Worm (Caenorhabditis elegans): ENCODE data around the gene clec-41.
"Not testable (repeated sequence)": the region's sequence is repeated elsewhere in the genome, so short reads cannot be mapped to it uniquely, and the experiment has no call there.

clec-41 gene

DNA sequence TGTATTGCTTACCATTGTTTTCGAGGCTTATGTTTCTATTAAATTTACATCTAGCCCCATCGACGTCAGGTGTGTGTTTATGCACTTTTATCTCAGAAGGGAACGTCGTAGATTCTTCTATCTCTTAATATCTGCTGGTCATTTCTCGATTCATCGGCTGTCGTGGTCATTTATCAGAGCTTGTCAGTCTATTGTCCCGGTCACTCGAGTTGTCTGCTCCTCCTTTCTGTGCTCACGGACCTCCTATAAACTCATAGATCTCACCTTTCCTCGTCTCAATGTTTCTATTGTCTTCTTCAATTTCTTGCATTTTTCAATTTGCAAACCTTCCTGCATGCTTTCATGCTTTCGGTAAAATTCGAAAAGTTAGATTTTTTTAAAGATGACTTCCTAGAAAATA lies 16.3 kb upstream of the clec-41 start:
- TF ChIP-seq him-1 (tag; optimal IDR thresholded peaks at IDR 0.05) (no peak), dao-5 (tag; optimal IDR thresholded peaks at IDR 0.05) (no peak), W03F9.2 (tag; optimal IDR thresholded peaks at IDR 0.05) (no peak)

DNA sequence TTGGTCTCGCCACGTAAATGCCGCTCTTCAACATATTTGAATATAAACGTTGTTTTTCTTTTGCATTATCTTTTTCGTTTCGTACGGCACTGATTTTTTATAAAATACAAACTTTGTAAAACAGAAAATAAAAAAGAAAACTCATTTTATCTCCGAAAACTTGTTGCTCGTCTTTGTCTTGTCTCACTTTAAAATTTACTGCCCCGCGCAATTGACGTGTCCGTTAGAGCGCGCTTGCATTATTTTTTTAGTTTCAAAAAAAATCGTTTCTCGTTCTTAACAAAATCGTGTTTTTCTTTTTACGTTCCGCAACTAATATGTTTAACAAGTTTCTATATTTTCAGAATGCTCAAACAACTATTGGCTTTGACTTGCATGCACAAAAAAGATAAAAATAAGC lies 14.7 kb upstream of the clec-41 start, which contains the start of gene noca-1:
noca-1 (plus strand) TSS at position 345 of the 400 bp plus-strand sequence.
- TF ChIP-seq dao-5 (tag; optimal IDR thresholded peaks at IDR 0.05) (no peak), W03F9.2 (tag; optimal IDR thresholded peaks at IDR 0.05) (no peak), him-1 (tag; optimal IDR thresholded peaks at IDR 0.05) (no peak)

DNA sequence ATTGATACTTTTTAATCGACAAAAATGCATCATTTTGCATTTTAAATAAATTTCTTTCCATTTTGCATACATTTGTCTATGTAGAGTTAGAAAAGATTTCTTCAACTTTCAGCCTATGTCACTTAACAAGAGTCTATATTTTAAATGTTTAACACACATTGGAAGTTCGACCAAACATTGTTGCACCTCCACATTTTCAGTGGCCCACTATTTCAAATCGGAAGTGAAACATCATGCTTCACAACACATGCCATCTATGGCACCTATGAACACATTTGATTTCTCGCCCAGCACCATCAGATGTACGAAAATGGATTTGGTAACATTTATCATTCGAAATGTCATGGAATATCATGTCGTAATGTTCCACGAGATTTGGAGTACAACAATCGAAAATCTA lies 780 bp upstream of the clec-41 start, which contains the start of gene dhc-3:
dhc-3 (plus strand) TSS at position 301 of the 400 bp plus-strand sequence.
- TF ChIP-seq W03F9.2 (tag; optimal IDR thresholded peaks at IDR 0.05), result no peak
- TF ChIP-seq dao-5 (tag; optimal IDR thresholded peaks at IDR 0.05), result no peak
- no peak for TF ChIP-seq him-1 (tag; optimal IDR thresholded peaks at IDR 0.05)

DNA sequence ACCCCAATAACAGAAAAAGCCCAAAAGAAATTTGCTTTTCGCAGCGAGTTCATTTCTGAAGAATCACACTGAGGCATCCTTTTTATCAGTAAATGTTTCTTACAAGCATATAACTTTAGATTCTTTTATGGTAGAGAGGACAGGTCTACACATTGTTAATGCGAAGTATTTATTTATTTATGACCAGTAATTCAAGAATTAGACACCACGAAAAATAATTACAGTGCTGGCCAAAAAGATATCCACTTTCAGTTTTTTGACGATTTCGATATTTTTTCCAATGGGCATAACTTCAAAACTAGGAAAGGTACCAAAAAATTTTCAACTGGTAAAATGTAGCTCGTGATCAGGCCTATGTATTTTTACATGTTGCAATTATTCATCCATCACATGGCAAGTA lies 3.1 kb downstream of the clec-41 start, which contains the start of gene clec-225:
clec-225 (minus strand) TSS at position 101 of the 400 bp plus-strand sequence.
- TF ChIP-seq W03F9.2, dao-5, him-1 (tag; optimal IDR thresholded peaks at IDR 0.05): not testable (repeated sequence)

DNA sequence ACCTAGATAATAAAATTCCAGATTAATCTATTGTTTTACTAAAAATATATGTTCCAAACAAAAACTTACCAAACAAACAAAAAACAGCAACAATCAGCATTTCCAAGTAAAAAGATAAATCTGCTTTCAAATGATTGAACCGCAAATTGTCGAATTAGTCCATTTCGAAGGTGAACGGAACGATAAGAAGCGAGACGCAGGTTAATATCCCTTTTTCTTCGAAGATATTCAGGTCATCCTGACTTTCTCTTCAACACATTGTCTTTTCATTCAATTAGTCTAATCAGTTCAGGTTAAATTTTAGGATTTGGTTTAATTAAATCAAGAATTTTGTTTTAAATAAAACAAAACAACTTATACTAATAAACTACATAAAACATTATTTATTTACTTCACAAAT lies 4.5 kb downstream of the clec-41 start, which contains the start of gene B0365.9:
B0365.9 (minus strand) TSS at position 186 of the 400 bp plus-strand sequence.
- no peak for TF ChIP-seq dao-5 (tag; optimal IDR thresholded peaks at IDR 0.05)

DNA sequence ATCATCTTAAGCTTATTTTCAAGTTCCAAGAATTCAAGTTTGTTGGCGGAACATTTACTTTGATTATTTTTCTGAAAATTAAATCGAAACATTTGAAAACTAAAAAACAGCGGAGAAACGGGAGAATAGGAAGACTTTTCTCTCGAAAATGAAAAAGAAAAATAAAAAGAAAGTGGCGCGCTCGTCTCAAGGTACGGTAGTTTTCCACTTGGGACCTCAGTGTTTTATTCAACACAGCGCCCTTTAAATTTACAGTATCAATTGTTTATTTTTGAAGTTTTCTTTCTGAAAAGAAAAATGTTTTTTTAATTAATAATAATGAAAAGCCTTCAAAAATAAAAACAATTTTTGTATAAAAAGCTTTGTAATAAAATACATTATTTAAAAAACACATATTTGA lies 6.4 kb downstream of the clec-41 start:
- TF ChIP-seq him-1 (tag; optimal IDR thresholded peaks at IDR 0.05), result no peak
- peak; percentile 56 for TF ChIP-seq W03F9.2 (tag; optimal IDR thresholded peaks at IDR 0.05)
- TF ChIP-seq dao-5 (tag; optimal IDR thresholded peaks at IDR 0.05), result no peak

DNA sequence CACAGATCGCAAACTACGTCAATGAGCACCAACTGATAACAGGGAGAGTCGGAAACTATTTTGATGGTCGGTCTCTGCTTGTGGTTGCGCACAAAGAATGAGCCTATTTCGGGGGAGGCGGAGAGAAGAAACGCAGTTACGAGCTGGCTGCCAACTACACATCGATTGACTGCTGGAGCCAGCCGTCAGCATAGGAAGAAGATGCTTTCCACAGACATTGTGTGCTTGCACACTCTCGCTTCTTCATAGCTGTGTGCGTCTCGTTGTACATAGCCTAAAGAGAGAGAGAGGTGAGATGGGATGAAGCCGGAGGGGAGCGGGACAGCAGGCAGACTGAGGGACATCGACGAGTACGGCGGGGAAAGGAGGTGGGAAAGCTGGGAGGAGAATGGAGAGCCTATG lies 7.5 kb downstream of the clec-41 start:
- peak; percentile 17 for TF ChIP-seq W03F9.2 (tag; optimal IDR thresholded peaks at IDR 0.05)
- TF ChIP-seq dao-5 (tag; optimal IDR thresholded peaks at IDR 0.05), result no peak
- peak; percentile 74 for TF ChIP-seq him-1 (tag; optimal IDR thresholded peaks at IDR 0.05)

DNA sequence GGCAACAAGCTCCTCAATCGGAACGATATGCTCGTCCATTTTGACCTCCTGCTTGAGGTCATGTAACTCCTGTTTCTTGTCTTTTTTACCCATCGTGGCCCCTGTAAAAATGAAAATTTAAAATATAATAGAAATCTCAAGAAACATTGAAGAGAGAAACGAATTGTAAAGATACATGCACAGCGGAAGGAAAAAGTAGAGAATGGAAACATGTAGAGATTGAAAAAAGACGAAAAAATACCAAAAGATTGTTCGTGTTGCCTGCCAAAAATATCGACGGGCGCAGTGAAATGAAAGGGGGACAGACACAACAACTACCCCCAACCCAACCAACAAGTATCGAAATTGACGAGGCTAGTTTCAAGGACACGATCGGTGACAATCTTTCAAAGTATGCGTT lies 8.0 kb downstream of the clec-41 start, which contains the start of gene eat-6:
eat-6 (minus strand) TSS at position 101 of the 400 bp plus-strand sequence.
- TF ChIP-seq him-1 (tag; optimal IDR thresholded peaks at IDR 0.05) (no peak), dao-5 (tag; optimal IDR thresholded peaks at IDR 0.05) (no peak)

DNA sequence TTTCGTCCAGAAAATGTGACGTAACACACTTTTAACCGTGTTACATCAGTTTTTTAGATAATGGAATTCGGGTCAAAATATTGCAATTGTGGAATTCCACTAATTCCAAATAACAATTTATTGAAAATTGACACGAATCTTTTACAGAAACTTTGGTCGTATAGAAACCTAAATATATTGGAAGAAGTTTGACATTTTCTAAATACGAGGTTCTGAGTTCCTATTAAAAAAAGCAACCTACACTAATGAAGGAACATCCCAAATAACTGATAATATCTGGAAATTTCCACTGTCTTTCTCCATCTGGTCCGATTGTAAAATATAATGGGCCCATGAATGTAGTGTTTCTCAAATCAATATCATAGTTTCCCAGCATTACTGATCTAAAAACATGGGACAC lies 16.6 kb downstream of the clec-41 start:
- TF ChIP-seq W03F9.2 (tag; optimal IDR thresholded peaks at IDR 0.05), result no peak
- no peak for TF ChIP-seq him-1 (tag; optimal IDR thresholded peaks at IDR 0.05)
- TF ChIP-seq dao-5 (tag; optimal IDR thresholded peaks at IDR 0.05), result no peak

DNA sequence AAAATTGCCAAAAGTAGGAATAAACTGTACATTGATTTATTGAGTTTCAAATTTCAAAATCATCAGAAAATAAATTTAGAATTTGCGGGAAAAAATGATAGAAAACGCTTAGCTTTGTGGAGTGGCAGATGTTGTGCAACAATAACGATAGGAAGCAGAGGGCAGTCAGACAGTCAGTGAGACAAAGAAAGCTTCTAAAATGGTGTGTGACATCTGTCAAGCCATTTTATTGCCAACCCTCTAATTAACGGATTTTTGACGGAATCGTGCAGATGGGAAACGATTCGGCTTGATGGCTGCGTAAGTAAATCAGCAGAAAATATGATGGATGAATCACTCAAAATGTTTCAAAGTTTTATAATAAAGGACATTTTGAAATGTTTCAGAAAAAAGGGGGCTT lies 17.8 kb downstream of the clec-41 start, which contains the start of gene max-1:
max-1 (minus strand) TSS at position 124 of the 400 bp plus-strand sequence.
- no peak for TF ChIP-seq him-1 (tag; optimal IDR thresholded peaks at IDR 0.05)
- no peak for TF ChIP-seq W03F9.2 (tag; optimal IDR thresholded peaks at IDR 0.05)
- TF ChIP-seq dao-5 (tag; optimal IDR thresholded peaks at IDR 0.05), result no peak

DNA sequence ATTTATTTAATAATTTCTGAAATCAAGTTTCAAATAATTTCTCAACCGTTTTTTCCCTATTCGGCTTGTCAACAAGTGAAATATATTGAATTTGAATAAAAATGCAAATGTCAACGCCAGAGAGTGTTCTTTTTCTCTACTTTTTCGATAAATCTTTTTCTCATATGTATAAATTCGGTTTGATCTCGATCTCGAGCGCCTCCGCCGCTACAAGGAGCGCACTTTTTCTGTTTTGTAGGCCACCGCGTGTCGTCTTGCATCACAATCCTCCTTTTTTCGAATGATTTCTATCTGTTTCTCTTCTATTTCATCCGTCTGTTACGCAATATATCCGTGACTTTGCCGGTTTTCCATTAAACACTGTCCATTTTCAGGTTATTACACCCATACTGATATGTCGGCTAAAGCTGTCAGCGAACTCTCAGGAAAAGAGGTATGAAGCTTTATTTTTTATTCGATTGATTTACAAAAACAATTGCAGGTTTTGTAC lies 21.7 kb downstream of the clec-41 start, which contains the start of gene acly-2:
acly-2 (plus strand) TSS at position 375 of the 490 bp plus-strand sequence.
- TF ChIP-seq him-1 (tag; optimal IDR thresholded peaks at IDR 0.05), result no peak
- no peak for TF ChIP-seq W03F9.2 (tag; optimal IDR thresholded peaks at IDR 0.05)
- no peak for TF ChIP-seq dao-5 (tag; optimal IDR thresholded peaks at IDR 0.05)

DNA sequence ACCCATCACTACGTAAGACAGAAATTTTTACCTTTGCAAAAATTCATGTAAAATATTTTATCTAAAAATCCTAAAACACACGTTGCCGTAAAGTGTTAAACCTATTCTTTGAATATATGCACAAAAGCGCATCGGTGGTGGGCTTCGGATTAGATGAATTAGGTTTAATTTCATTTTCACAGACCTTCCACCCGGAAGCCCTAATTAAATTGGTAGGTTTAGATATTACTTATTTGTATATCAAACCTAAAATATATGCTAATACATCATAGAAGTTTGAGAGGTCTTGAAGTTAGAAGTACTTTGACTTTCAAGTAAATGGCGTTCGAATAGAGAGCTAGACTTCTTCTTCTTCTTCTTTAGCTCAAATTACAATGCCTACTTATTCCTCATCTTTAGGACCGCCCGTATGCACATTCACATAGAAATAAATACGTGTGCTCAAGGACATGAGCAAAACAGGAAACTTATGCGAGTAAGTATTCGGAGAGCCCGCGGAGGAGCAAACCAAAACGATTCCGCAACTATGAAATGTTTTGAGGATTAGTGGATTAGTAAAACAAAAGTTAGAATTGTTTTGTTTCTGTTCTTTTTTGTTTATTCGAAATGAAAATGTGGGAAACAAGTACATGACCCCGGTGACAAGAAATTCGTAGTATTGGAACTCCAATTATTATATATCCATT lies 23.2 kb downstream of the clec-41 start:
- TF ChIP-seq him-1 (tag; optimal IDR thresholded peaks at IDR 0.05), result no peak
- TF ChIP-seq dao-5 (tag; optimal IDR thresholded peaks at IDR 0.05), result no peak
- TF ChIP-seq W03F9.2 (tag; optimal IDR thresholded peaks at IDR 0.05), result no peak

DNA sequence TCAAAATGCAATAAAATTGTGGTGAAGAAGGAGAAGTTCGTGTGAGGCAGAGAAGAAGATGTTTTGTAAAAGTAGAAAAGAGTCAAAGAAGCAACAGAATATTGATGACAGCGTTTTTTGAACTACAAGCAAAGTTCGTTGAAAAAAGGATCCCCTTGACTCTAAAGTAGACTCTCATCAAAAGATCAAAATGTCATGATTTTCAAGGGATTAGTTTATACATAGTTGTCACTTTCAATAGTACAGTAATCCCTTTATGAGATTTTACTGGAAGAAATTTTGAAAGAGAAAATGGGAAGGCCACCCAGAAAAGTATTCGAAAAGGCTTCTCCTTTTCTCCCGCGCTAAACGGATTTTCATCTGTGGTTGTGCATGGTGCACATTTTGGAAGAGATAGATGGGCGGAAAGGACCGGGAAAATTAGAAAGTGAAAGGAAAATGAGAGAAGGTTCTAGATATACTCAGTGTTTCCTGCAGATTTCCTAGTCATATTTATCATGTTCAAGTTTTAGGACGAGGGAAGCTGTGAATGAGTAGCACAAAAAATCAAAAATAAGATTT lies 24.9 kb downstream of the clec-41 start:
- no peak for TF ChIP-seq W03F9.2 (tag; optimal IDR thresholded peaks at IDR 0.05)
- no peak for TF ChIP-seq him-1 (tag; optimal IDR thresholded peaks at IDR 0.05)
- TF ChIP-seq dao-5 (tag; optimal IDR thresholded peaks at IDR 0.05), result no peak

DNA sequence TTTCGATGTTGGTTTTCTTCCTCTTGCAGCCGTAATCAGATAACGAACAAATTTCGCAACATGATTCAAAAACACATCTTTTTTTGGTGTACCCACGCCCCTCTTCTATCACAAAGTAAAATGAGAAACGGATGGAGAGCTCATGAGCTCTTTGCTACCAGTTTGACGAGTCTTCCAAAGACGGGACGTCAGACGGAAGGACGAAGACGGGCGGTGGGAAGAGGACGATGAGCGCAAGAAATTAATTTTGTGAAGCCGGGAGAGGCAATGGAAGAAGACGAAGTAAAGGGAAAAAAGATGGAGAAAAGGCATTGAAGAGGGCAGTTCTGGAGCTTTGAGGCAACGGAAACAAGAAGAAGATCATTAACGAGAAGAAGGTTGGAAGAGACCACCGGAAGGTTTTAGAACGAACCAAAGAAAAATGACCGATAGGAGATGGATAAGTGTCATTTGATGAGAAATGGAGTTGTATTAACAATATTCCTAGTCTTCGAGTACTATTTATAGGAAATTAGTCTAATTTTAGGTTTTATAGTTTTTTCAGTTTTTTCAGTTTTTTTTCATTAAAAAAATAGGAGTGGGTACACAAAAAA lies 26.2 kb downstream of the clec-41 start:
- TF ChIP-seq him-1 (tag; optimal IDR thresholded peaks at IDR 0.05) (no peak), dao-5 (tag; optimal IDR thresholded peaks at IDR 0.05) (no peak), W03F9.2 (tag; optimal IDR thresholded peaks at IDR 0.05) (no peak)

Data from whole organism, L4/young adult.